Fruit fly (Drosophila melanogaster) S2 (cell line): Measurements from ENCODE around the gene fz2.

Experiments used
- CG8478 ChIP-seq: fragments of >200 bp; optimal IDR thresholded peaks from 2 replicates; lab custom pipeline; 2018
- CTCF ChIP-seq, 2 experiments: fragments of >200 bp; optimal IDR thresholded peaks; 2 replicates each; lab custom pipeline; 2018

DNA sequence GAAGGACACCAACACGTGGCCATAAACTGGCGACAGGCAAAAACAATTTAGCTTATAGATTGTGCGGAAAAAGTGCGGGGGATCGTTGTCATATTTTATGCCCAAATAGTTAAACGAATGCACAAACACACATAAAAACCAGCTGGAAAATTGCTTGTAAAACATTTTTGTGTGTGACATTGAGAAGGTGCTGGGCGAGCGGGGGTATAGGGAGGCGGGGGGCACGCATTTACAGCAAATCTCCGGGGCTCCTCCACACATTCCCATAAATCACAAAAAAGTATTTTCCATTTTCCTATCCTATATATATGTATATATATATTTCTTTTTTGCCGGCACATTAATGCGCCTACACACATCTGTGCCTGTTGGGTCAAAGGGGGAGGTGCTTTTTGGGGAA, 39.1 kb downstream of the fz2 start:
- TF ChIP-seq CG8478 (lab: Kevin White, UChicago) (no peak), CTCF (optimal IDR thresholded peaks at IDR 0.05; lab: Kevin White, UChicago) (no peak)
